Worm (Caenorhabditis elegans) whole organism, early embryonic: ENCODE data around the gene C16E9.2.

Source experiments
- B0310.2 ChIP-seq: sonication (generic microtip); optimal IDR thresholded peaks from 2 replicates; lab custom pipeline; 2016; ENCODE audit warnings: mild to moderate bottlenecking, missing genetic modification characterization, missing compliant biosample characterization
- F13C5.2 ChIP-seq: sonication (generic microtip); optimal IDR thresholded peaks from 2 replicates; lab custom pipeline; 2017; ENCODE audit warnings: mild to moderate bottlenecking, missing genetic modification characterization, inconsistent platforms, missing compliant biosample characterization
- aly-1 ChIP-seq: sonication (generic microtip); optimal IDR thresholded peaks from 2 replicates; lab custom pipeline; 2016; ENCODE audit warnings: missing genetic modification characterization, missing compliant biosample characterization
- ama-1 ChIP-seq: fragments of 150-350 bp; optimal IDR thresholded peaks from 2 replicates; lab custom pipeline; 2014
- ceh-13 ChIP-seq: fragments of 200-800 bp; sonication (Bioruptor generic); optimal IDR thresholded peaks from 2 replicates; lab custom pipeline; 2018; ENCODE audit warnings: mild to moderate bottlenecking, missing genetic modification characterization, missing compliant biosample characterization
- ceh-36 ChIP-seq: sonication (generic microtip); optimal IDR thresholded peaks from 2 replicates; lab custom pipeline; 2016; ENCODE audit warnings: missing genetic modification characterization, inconsistent platforms, missing compliant biosample characterization
- ets-7 ChIP-seq: sonication (generic microtip); optimal IDR thresholded peaks from 2 replicates; lab custom pipeline; 2016; ENCODE audit warnings: missing genotype, missing genetic modification characterization, missing compliant biosample characterization
- flt-1 ChIP-seq: fragments of 200-800 bp; sonication (Bioruptor generic); IDR thresholded peaks from 2 replicates; pipeline ENCODE4 v1.3.6; 2022; ENCODE audit warnings: missing genetic modification characterization, missing compliant biosample characterization
- hmbx-1 ChIP-seq: sonication (generic microtip); optimal IDR thresholded peaks from 2 replicates; lab custom pipeline; 2016; ENCODE audit warnings: mild to moderate bottlenecking, missing genetic modification characterization, missing compliant biosample characterization
- hmg-4 ChIP-seq: fragments of 200-800 bp; sonication (Bioruptor generic); optimal IDR thresholded peaks from 2 replicates; lab custom pipeline; 2018; ENCODE audit warnings: mild to moderate bottlenecking, missing genetic modification characterization, missing compliant biosample characterization
- hnd-1 ChIP-seq: sonication (generic microtip); optimal IDR thresholded peaks from 2 replicates; lab custom pipeline; 2016; ENCODE audit warnings: missing genetic modification characterization, missing compliant biosample characterization
- pes-1 ChIP-seq: fragments of 200-800 bp; sonication (Bioruptor generic); IDR thresholded peaks from 2 replicates; pipeline ENCODE4 v1.3.6; 2022; ENCODE audit warnings: missing genetic modification reagents, missing genetic modification characterization, missing compliant biosample characterization
- scrt-1 ChIP-seq: fragments of 200-800 bp; sonication (Bioruptor generic); IDR thresholded peaks from 2 replicates; pipeline ENCODE4 v1.3.6; 2022; ENCODE audit warnings: missing genetic modification characterization, missing compliant biosample characterization
- sea-1 ChIP-seq: fragments of 200-800 bp; sonication (Bioruptor generic); conservative IDR thresholded peaks from 2 replicates; pipeline ENCODE4 v1.3.6; 2022; ENCODE audit warnings: missing genetic modification characterization, missing compliant biosample characterization
- tbx-11 ChIP-seq: fragments of 200-800 bp; sonication (Bioruptor generic); IDR thresholded peaks from 2 replicates; pipeline ENCODE4 v1.3.6; 2022; ENCODE audit warnings: missing genetic modification characterization, missing compliant biosample characterization
- tbx-37 ChIP-seq: fragments of 200-800 bp; sonication (Bioruptor generic); conservative IDR thresholded peaks from 2 replicates; pipeline ENCODE4 v1.3.6; 2022; ENCODE audit warnings: missing genetic modification reagents, missing genetic modification characterization, missing compliant biosample characterization
- tra-4 ChIP-seq: sonication (generic microtip); optimal IDR thresholded peaks from 2 replicates; lab custom pipeline; 2017; ENCODE audit warnings: missing genetic modification characterization, missing compliant biosample characterization

C16E9.2 gene

ce11 chrX:6963842-6964241, 28.3 kb downstream of the C16E9.2 start:
- no peak for TF ChIP-seq ets-7
- TF ChIP-seq ceh-36 (tag; lab: Kevin White, UChicago), result no peak
- no peak for TF ChIP-seq tbx-37 (GFP tag; lab: Robert Waterston, UW)
- no peak for TF ChIP-seq hnd-1 (tag; lab: Kevin White, UChicago)
- no peak for TF ChIP-seq B0310.2 (tag; lab: Kevin White, UChicago)
- no peak for TF ChIP-seq ama-1 (lab: Kevin White, UChicago)
- no peak for TF ChIP-seq F13C5.2 (tag; lab: Kevin White, UChicago)

- TF ChIP-seq hmbx-1 (tag; lab: Kevin White, UChicago) (no peak), pes-1 (GFP tag; lab: Robert Waterston, UW) (no peak), B0310.2 (tag; lab: Kevin White, UChicago) (no peak), tbx-37 (GFP tag; lab: Robert Waterston, UW) (no peak), ceh-36 (tag; lab: Kevin White, UChicago) (no peak), scrt-1 (no peak), tbx-11 (GFP tag; lab: Robert Waterston, UW) (no peak), tra-4 (tag; lab: Kevin White, UChicago) (no peak), hmg-4 (GFP tag; lab: Kevin White, UChicago) (no peak), F13C5.2 (tag; lab: Kevin White, UChicago) (no peak)
Measured at ce11 chrX:6967057-6967456, 31.5 kb downstream of the C16E9.2 start, which contains the start of gene F01E11.3. Gene F01E11.3 (plus strand): TSS chrX:6967357.

- TF ChIP-seq B0310.2 (tag; lab: Kevin White, UChicago) (no peak), hnd-1 (tag; lab: Kevin White, UChicago) (no peak), scrt-1 (no peak), ceh-36 (tag; lab: Kevin White, UChicago) (no peak), tra-4 (tag; lab: Kevin White, UChicago) (no peak), F13C5.2 (tag; lab: Kevin White, UChicago) (no peak), flt-1 (GFP tag; lab: Robert Waterston, UW) (no peak), hmg-4 (GFP tag; lab: Kevin White, UChicago) (no peak), aly-1 (tag; lab: Kevin White, UChicago) (no peak), ama-1 (lab: Kevin White, UChicago) (no peak), sea-1 (GFP tag; lab: Robert Waterston, UW) (no peak), tbx-11 (GFP tag; lab: Robert Waterston, UW) (no peak), pes-1 (GFP tag; lab: Robert Waterston, UW) (no peak), ceh-13 (GFP tag; lab: Kevin White, UChicago) (no peak), ets-7 (no peak), hmbx-1 (tag; lab: Kevin White, UChicago) (no peak), tbx-37 (GFP tag; lab: Robert Waterston, UW) (no peak)
Measured at ce11 chrX:6968553-6968952, 33.0 kb downstream of the C16E9.2 start.

ce11 chrX:6970134-6970533, 34.6 kb downstream of the C16E9.2 start:
- TF ChIP-seq ceh-13 (GFP tag; lab: Kevin White, UChicago) (no peak), hmg-4 (GFP tag; lab: Kevin White, UChicago) (no peak), sea-1 (GFP tag; lab: Robert Waterston, UW) (no peak), B0310.2 (tag; lab: Kevin White, UChicago) (no peak), pes-1 (GFP tag; lab: Robert Waterston, UW) (no peak), F13C5.2 (tag; lab: Kevin White, UChicago) (no peak), ceh-36 (tag; lab: Kevin White, UChicago) (no peak), aly-1 (tag; lab: Kevin White, UChicago) (no peak), hmbx-1 (tag; lab: Kevin White, UChicago) (no peak), scrt-1 (no peak), tbx-37 (GFP tag; lab: Robert Waterston, UW) (no peak), ama-1 (lab: Kevin White, UChicago) (no peak), tbx-11 (GFP tag; lab: Robert Waterston, UW) (no peak), ets-7 (no peak), tra-4 (tag; lab: Kevin White, UChicago) (no peak), hnd-1 (tag; lab: Kevin White, UChicago) (no peak), flt-1 (GFP tag; lab: Robert Waterston, UW) (no peak)

ce11 chrX:6971301-6971700, 35.8 kb downstream of the C16E9.2 start:
- TF ChIP-seq ceh-36 (tag; lab: Kevin White, UChicago) (no peak), tra-4 (tag; lab: Kevin White, UChicago) (no peak), sea-1 (GFP tag; lab: Robert Waterston, UW) (no peak), scrt-1 (no peak)

- TF ChIP-seq tbx-11 (GFP tag; lab: Robert Waterston, UW), result no peak
- no peak for TF ChIP-seq aly-1 (tag; lab: Kevin White, UChicago)
- TF ChIP-seq ceh-36 (tag; lab: Kevin White, UChicago), result no peak
- TF ChIP-seq sea-1 (GFP tag; lab: Robert Waterston, UW), result no peak
Measured at ce11 chrX:6988212-6988611, 52.7 kb downstream of the C16E9.2 start.
